Worm (Caenorhabditis elegans): ENCODE results near the gene T07C4.12.

Gene T07C4.12

DNA sequence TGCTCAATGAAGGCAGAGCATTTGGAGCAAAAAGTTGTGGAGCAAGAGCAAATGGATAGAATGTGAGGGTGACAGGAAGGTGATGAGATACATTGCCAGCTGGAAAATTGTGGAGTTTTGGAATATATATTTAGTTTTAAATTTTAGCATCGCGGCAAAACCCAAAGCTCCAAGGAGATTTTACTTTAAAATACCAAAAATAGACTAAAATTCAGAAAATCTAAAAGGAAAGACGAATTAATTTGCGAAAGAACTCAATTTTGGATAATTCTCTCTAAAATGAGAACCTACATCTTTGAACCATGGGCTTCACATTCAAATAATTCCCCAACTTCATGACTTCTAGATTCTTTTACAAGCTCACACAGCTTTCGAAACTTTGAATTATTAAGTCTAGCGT is at the start of gene T07C4.12:
T07C4.12 (minus strand) TSS at position 101 of the 400 bp plus-strand sequence.
- TF ChIP-seq mml-1 (tag; optimal IDR thresholded peaks at IDR 0.05): no peak
- TF ChIP-seq elt-2 (tag; optimal IDR thresholded peaks at IDR 0.05): no peak
- no peak for TF ChIP-seq nhr-11 (tag; optimal IDR thresholded peaks at IDR 0.05)
- no peak for TF ChIP-seq nhr-76 (tag; optimal IDR thresholded peaks at IDR 0.05)
- TF ChIP-seq ztf-4 (tag; optimal IDR thresholded peaks at IDR 0.05): no peak
- TF ChIP-seq lin-15B (tag; optimal IDR thresholded peaks at IDR 0.05): no peak
- no peak for TF ChIP-seq lsy-12 (tag; optimal IDR thresholded peaks at IDR 0.05)
- no peak for TF ChIP-seq nhr-43 (tag; optimal IDR thresholded peaks at IDR 0.05; ENCODE audit: poor library complexity, severe bottlenecking)
- no peak for TF ChIP-seq nhr-12 (tag; optimal IDR thresholded peaks at IDR 0.05)
- no peak for TF ChIP-seq hmg-11 (tag; optimal IDR thresholded peaks at IDR 0.05)

- TF ChIP-seq nhr-25 (tag; optimal IDR thresholded peaks at IDR 0.05): no peak
- no peak for TF ChIP-seq ama-1 (optimal IDR thresholded peaks at IDR 0.05)
- TF ChIP-seq fkh-10 (GFP tag; optimal IDR thresholded peaks at IDR 0.05): no peak
- TF ChIP-seq ceh-9 (tag; optimal IDR thresholded peaks at IDR 0.05): no peak
- no peak for TF ChIP-seq nfya-1 (tag; optimal IDR thresholded peaks at IDR 0.05; ENCODE audit: insufficient read depth)
- TF ChIP-seq zag-1 (tag; optimal IDR thresholded peaks at IDR 0.05): no peak
- TF ChIP-seq elt-1 (tag; optimal IDR thresholded peaks at IDR 0.05): no peak
- TF ChIP-seq tbx-2 (tag; optimal IDR thresholded peaks at IDR 0.05): no peak
- TF ChIP-seq mdl-1 (tag; optimal IDR thresholded peaks at IDR 0.05): no peak
- no peak for TF ChIP-seq unc-62 (GFP tag; optimal IDR thresholded peaks at IDR 0.05)
- TF ChIP-seq unc-39 (tag; optimal IDR thresholded peaks at IDR 0.05): no peak
- TF ChIP-seq jun-1 (tag; optimal IDR thresholded peaks at IDR 0.05): no peak
- no peak for TF ChIP-seq ceh-16 (tag; optimal IDR thresholded peaks at IDR 0.05)
- TF ChIP-seq nhr-237 (tag; optimal IDR thresholded peaks at IDR 0.05): no peak
- no peak for TF ChIP-seq ceh-28 (tag; optimal IDR thresholded peaks at IDR 0.05)
- no peak for TF ChIP-seq egl-5 (tag; optimal IDR thresholded peaks at IDR 0.05)
- TF ChIP-seq nhr-11 (tag; optimal IDR thresholded peaks at IDR 0.05): no peak
- TF ChIP-seq lin-15B (tag; optimal IDR thresholded peaks at IDR 0.05): no peak
- no peak for TF ChIP-seq pqm-1 (tag; optimal IDR thresholded peaks at IDR 0.05)
- no peak for TF ChIP-seq nhr-12 (tag; optimal IDR thresholded peaks at IDR 0.05)
Measured at ce11 chrIII:10381473-10381872, 49.0 kb upstream of the T07C4.12 start, which contains the start of gene C38H2.2. C38H2.2 (plus strand) TSS chrIII:10381773.

DNA sequence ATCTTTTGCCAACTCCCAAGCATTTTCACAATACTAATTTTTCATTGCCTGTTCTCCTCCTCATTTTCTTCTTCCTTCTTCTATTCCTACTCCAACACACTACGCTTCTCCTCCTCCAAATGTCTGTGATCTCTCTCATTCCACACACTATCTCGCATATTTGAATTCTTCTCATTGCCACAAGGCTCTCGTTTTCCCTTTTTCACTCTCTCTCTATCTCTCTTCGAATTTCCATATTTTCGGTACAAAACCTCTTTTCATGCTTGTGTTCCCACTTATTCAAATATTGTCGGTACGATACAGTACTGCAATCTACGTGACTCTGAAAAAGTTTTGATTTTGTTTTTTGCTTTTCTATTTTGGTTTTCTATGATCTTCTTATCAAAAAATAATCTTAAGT is 48.2 kb upstream of the T07C4.12 start:
- TF ChIP-seq hmg-11 (tag; optimal IDR thresholded peaks at IDR 0.05): peak; percentile 51
- peak; percentile 41 for TF ChIP-seq nfya-1 (tag; optimal IDR thresholded peaks at IDR 0.05; ENCODE audit: insufficient read depth)
- TF ChIP-seq snpc-4 (tag; optimal IDR thresholded peaks at IDR 0.05): no peak

DNA sequence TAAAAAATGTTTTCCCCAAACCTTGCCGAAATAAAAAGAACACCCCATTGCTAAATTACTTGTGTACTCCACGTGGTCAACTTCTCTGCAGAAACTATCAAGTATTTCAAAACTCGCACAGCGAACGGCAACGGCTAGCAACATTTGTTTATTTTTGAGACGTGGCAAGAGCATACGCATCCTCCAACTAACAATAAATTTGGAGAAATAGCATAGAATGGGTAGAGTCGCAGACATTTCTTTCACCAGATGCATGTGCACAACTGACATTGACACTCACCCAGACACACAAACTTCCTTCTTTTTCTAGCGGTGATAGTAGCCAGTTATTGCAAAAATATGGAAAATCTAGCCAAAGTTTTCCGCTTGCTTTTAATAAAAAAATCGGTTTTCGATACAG is 47.2 kb upstream of the T07C4.12 start:
- no peak for TF ChIP-seq skn-1 (tag; optimal IDR thresholded peaks at IDR 0.05)
- TF ChIP-seq egl-5 (tag; optimal IDR thresholded peaks at IDR 0.05): no peak
- TF ChIP-seq mml-1 (tag; optimal IDR thresholded peaks at IDR 0.05): no peak
- TF ChIP-seq ceh-16 (tag; optimal IDR thresholded peaks at IDR 0.05): no peak
- TF ChIP-seq lin-15B (tag; optimal IDR thresholded peaks at IDR 0.05): no peak
- TF ChIP-seq fkh-10 (GFP tag; optimal IDR thresholded peaks at IDR 0.05): no peak
- TF ChIP-seq zag-1 (tag; optimal IDR thresholded peaks at IDR 0.05): no peak
- TF ChIP-seq nhr-76 (tag; optimal IDR thresholded peaks at IDR 0.05): no peak
- no peak for TF ChIP-seq pha-4 (tag; optimal IDR thresholded peaks at IDR 0.05)
- no peak for TF ChIP-seq fkh-2 (tag; optimal IDR thresholded peaks at IDR 0.05)
- no peak for TF ChIP-seq R02D3.7 (tag; optimal IDR thresholded peaks at IDR 0.05)
- TF ChIP-seq unc-62 (GFP tag; optimal IDR thresholded peaks at IDR 0.05): no peak

ce11 chrIII:10378899-10379298 is 46.4 kb upstream of the T07C4.12 start:
- TF ChIP-seq nhr-23 (tag; optimal IDR thresholded peaks at IDR 0.05): no peak
- no peak for TF ChIP-seq nhr-25 (tag; optimal IDR thresholded peaks at IDR 0.05)
- TF ChIP-seq unc-62 (GFP tag; optimal IDR thresholded peaks at IDR 0.05): no peak
- no peak for TF ChIP-seq snpc-4 (tag; optimal IDR thresholded peaks at IDR 0.05)
- TF ChIP-seq mml-1 (tag; optimal IDR thresholded peaks at IDR 0.05): no peak
- TF ChIP-seq pha-4 (tag; optimal IDR thresholded peaks at IDR 0.05): peak; percentile 38
- no peak for TF ChIP-seq skn-1 (tag; optimal IDR thresholded peaks at IDR 0.05)
- no peak for TF ChIP-seq tbx-2 (tag; optimal IDR thresholded peaks at IDR 0.05)
- TF ChIP-seq fos-1 (tag; optimal IDR thresholded peaks at IDR 0.05): no peak
- no peak for TF ChIP-seq ZK546.5 (tag; optimal IDR thresholded peaks at IDR 0.05)
- no peak for TF ChIP-seq fkh-2 (tag; optimal IDR thresholded peaks at IDR 0.05)
- peak; percentile 61 for TF ChIP-seq pqm-1 (tag; optimal IDR thresholded peaks at IDR 0.05)
- TF ChIP-seq hmg-11 (tag; optimal IDR thresholded peaks at IDR 0.05): no peak
- TF ChIP-seq nhr-11 (tag; optimal IDR thresholded peaks at IDR 0.05): no peak
- no peak for TF ChIP-seq eor-1 (tag; optimal IDR thresholded peaks at IDR 0.05)
- TF ChIP-seq nhr-77 (tag; optimal IDR thresholded peaks at IDR 0.05): no peak
- peak; percentile 13 for TF ChIP-seq jun-1 (tag; optimal IDR thresholded peaks at IDR 0.05)
- TF ChIP-seq nhr-237 (tag; optimal IDR thresholded peaks at IDR 0.05): no peak
- TF ChIP-seq unc-39 (tag; optimal IDR thresholded peaks at IDR 0.05): no peak
- TF ChIP-seq nhr-43 (tag; optimal IDR thresholded peaks at IDR 0.05; ENCODE audit: poor library complexity, severe bottlenecking): no peak
- no peak for TF ChIP-seq ama-1 (optimal IDR thresholded peaks at IDR 0.05)
- no peak for TF ChIP-seq egl-27 (tag; optimal IDR thresholded peaks at IDR 0.05)
- TF ChIP-seq ztf-4 (tag; optimal IDR thresholded peaks at IDR 0.05): no peak
- TF ChIP-seq lsy-12 (tag; optimal IDR thresholded peaks at IDR 0.05): no peak
- no peak for TF ChIP-seq daf-12 (tag; optimal IDR thresholded peaks at IDR 0.05)
- TF ChIP-seq ceh-16 (tag; optimal IDR thresholded peaks at IDR 0.05): no peak
- no peak for TF ChIP-seq lin-39 (tag; optimal IDR thresholded peaks at IDR 0.05)
- TF ChIP-seq elt-2 (tag; optimal IDR thresholded peaks at IDR 0.05): peak; percentile 53
